Worm (Caenorhabditis elegans): ENCODE results near the gene B0244.17.

The B0244.17 gene

ce11 chrIII:5722550-5722949 is 10.5 kb upstream of the B0244.17 start, which contains the start of gene wrm-1:
Gene wrm-1 (plus strand): TSS chrIII:5722850.
- TF ChIP-seq mab-5 (tag; optimal IDR thresholded peaks at IDR 0.05) (no peak), zag-1 (tag; optimal IDR thresholded peaks at IDR 0.05) (no peak), nhr-10 (tag; optimal IDR thresholded peaks at IDR 0.05) (no peak), C34F6.9 (tag; optimal IDR thresholded peaks at IDR 0.05) (no peak), nhr-12 (tag; optimal IDR thresholded peaks at IDR 0.05) (no peak), peb-1 (tag; optimal IDR thresholded peaks at IDR 0.05) (no peak), nhr-21 (tag; optimal IDR thresholded peaks at IDR 0.05) (no peak), egl-27 (tag; optimal IDR thresholded peaks at IDR 0.05) (no peak), ztf-1 (GFP tag; conservative IDR thresholded peaks at IDR 0.05) (no peak), nhr-25 (tag; optimal IDR thresholded peaks at IDR 0.05) (no peak), ama-1 (optimal IDR thresholded peaks at IDR 0.05) (no peak), crh-2 (tag; optimal IDR thresholded peaks at IDR 0.05) (no peak), lsy-2 (tag; optimal IDR thresholded peaks at IDR 0.05) (no peak)

ce11 chrIII:5727827-5728226 is 5.2 kb upstream of the B0244.17 start, which contains the start of gene egg-1:
Gene egg-1 (plus strand): TSS chrIII:5728180.
- no peak for TF ChIP-seq ZK546.5 (tag; optimal IDR thresholded peaks at IDR 0.05)
- no peak for TF ChIP-seq ztf-11 (tag; optimal IDR thresholded peaks at IDR 0.05)
- TF ChIP-seq ztf-1 (GFP tag; conservative IDR thresholded peaks at IDR 0.05): no peak
- TF ChIP-seq aly-2 (tag; optimal IDR thresholded peaks at IDR 0.05): no peak
- no peak for TF ChIP-seq nhr-21 (tag; optimal IDR thresholded peaks at IDR 0.05)
- no peak for TF ChIP-seq crh-2 (tag; optimal IDR thresholded peaks at IDR 0.05)
- TF ChIP-seq nhr-129 (tag; optimal IDR thresholded peaks at IDR 0.05): no peak
- no peak for TF ChIP-seq sma-3 (GFP tag; optimal IDR thresholded peaks at IDR 0.05)
- TF ChIP-seq nhr-12 (tag; optimal IDR thresholded peaks at IDR 0.05): no peak
- no peak for TF ChIP-seq mdl-1 (tag; optimal IDR thresholded peaks at IDR 0.05)
- TF ChIP-seq sem-4 (tag; optimal IDR thresholded peaks at IDR 0.05): no peak

ce11 chrIII:5729367-5729766 is 3.7 kb upstream of the B0244.17 start:
- TF ChIP-seq zag-1 (tag; optimal IDR thresholded peaks at IDR 0.05): no peak
- no peak for TF ChIP-seq snpc-4 (tag; optimal IDR thresholded peaks at IDR 0.05)
- TF ChIP-seq elt-1 (tag; optimal IDR thresholded peaks at IDR 0.05): no peak
- TF ChIP-seq sem-4 (tag; optimal IDR thresholded peaks at IDR 0.05): no peak
- no peak for TF ChIP-seq aly-2 (tag; optimal IDR thresholded peaks at IDR 0.05)
- TF ChIP-seq unc-55 (GFP tag; optimal IDR thresholded peaks at IDR 0.05): no peak

- TF ChIP-seq mab-5 (tag; optimal IDR thresholded peaks at IDR 0.05) (no peak), nhr-21 (tag; optimal IDR thresholded peaks at IDR 0.05) (no peak), gmeb-1 (tag; optimal IDR thresholded peaks at IDR 0.05) (no peak), nhr-11 (tag; optimal IDR thresholded peaks at IDR 0.05) (no peak), nhr-237 (tag; optimal IDR thresholded peaks at IDR 0.05) (no peak), nhr-6 (tag; optimal IDR thresholded peaks at IDR 0.05) (no peak), nhr-129 (tag; optimal IDR thresholded peaks at IDR 0.05) (no peak), ceh-16 (tag; optimal IDR thresholded peaks at IDR 0.05) (no peak)
Observed at ce11 chrIII:5730041-5730440, 3.0 kb upstream of the B0244.17 start.

- no peak for TF ChIP-seq nhr-25 (tag; optimal IDR thresholded peaks at IDR 0.05)
- TF ChIP-seq fos-1 (tag; optimal IDR thresholded peaks at IDR 0.05): peak; percentile 83
Observed at ce11 chrIII:5730980-5731636, 1.9 kb upstream of the B0244.17 start, which contains the start of the genes B0244.9 and B0244.7. Gene B0244.9 (minus strand): TSS chrIII:5731030. Gene B0244.7 (plus strand): TSS chrIII:5731501.

ce11 chrIII:5734328-5734727 is 1.3 kb downstream of the B0244.17 start:
- TF ChIP-seq fos-1 (tag; optimal IDR thresholded peaks at IDR 0.05) (no peak), blmp-1 (tag; optimal IDR thresholded peaks at IDR 0.05; ENCODE audit: insufficient read depth) (no peak), mab-5 (tag; optimal IDR thresholded peaks at IDR 0.05) (no peak), lin-39 (tag; optimal IDR thresholded peaks at IDR 0.05) (no peak), ceh-16 (tag; optimal IDR thresholded peaks at IDR 0.05) (no peak), dmd-4 (tag; optimal IDR thresholded peaks at IDR 0.05) (no peak), lin-11 (tag; optimal IDR thresholded peaks at IDR 0.05) (no peak), aly-2 (tag; optimal IDR thresholded peaks at IDR 0.05) (no peak), ztf-11 (tag; optimal IDR thresholded peaks at IDR 0.05) (no peak), gmeb-1 (tag; optimal IDR thresholded peaks at IDR 0.05) (no peak), lin-13 (GFP tag; optimal IDR thresholded peaks at IDR 0.05) (no peak), nhr-237 (tag; optimal IDR thresholded peaks at IDR 0.05) (no peak), nhr-10 (tag; optimal IDR thresholded peaks at IDR 0.05) (no peak), ama-1 (optimal IDR thresholded peaks at IDR 0.05) (no peak), nhr-21 (tag; optimal IDR thresholded peaks at IDR 0.05) (no peak), R02D3.7 (tag; optimal IDR thresholded peaks at IDR 0.05) (no peak), C34F6.9 (tag; optimal IDR thresholded peaks at IDR 0.05) (no peak)
